Fruit fly (Drosophila melanogaster): ENCODE measurements around the gene cype.

The cype gene

dm6 chr2L:5300237-5300668, 26.8 kb upstream of the cype start:
- TF ChIP-seq Rel (GFP tag; optimal IDR thresholded peaks at IDR 0.05) (no peak), Rel (tag; optimal IDR thresholded peaks at IDR 0.05) (peak; percentile 50), CG9705 (GFP tag; optimal IDR thresholded peaks at IDR 0.05) (no peak), h (GFP tag; optimal IDR thresholded peaks at IDR 0.05) (peak; percentile 22)

- TF ChIP-seq Hr83 (GFP tag; optimal IDR thresholded peaks at IDR 0.05; ENCODE audit: poor library complexity, severe bottlenecking) = no peak
- TF ChIP-seq Rel (GFP tag; optimal IDR thresholded peaks at IDR 0.05) = no peak
- TF ChIP-seq Rel (tag; optimal IDR thresholded peaks at IDR 0.05) = peak; percentile 67
These were observed 26.0 kb upstream of the cype start for dm6 chr2L:5300785-5301616.

- TF ChIP-seq GATAd (GFP tag; optimal IDR thresholded peaks at IDR 0.05) (no peak), Abd-B (GFP tag; optimal IDR thresholded peaks at IDR 0.05) (no peak), CrebA (GFP tag; optimal IDR thresholded peaks at IDR 0.05; ENCODE audit: borderline replicate concordance) (no peak), lola (GFP tag; optimal IDR thresholded peaks at IDR 0.05) (no peak), jim (GFP tag; optimal IDR thresholded peaks at IDR 0.05) (no peak), Jra (GFP tag; optimal IDR thresholded peaks at IDR 0.05) (no peak), N (GFP tag; optimal IDR thresholded peaks at IDR 0.05) (no peak), CG32264 (GFP tag; optimal IDR thresholded peaks at IDR 0.05) (no peak), fru (GFP tag; optimal IDR thresholded peaks at IDR 0.05) (no peak), h (GFP tag; optimal IDR thresholded peaks at IDR 0.05) (no peak), Hr78 (GFP tag; optimal IDR thresholded peaks at IDR 0.05) (no peak), foxo (GFP tag; optimal IDR thresholded peaks at IDR 0.05) (no peak), rgr (GFP tag; optimal IDR thresholded peaks at IDR 0.05) (no peak), br (GFP tag; optimal IDR thresholded peaks at IDR 0.05) (no peak), pan (optimal IDR thresholded peaks at IDR 0.05) (no peak), psq (GFP tag; optimal IDR thresholded peaks at IDR 0.05) (no peak), sv (GFP tag; optimal IDR thresholded peaks at IDR 0.05) (no peak), sage (GFP tag; optimal IDR thresholded peaks at IDR 0.05) (no peak), CG9705 (GFP tag; optimal IDR thresholded peaks at IDR 0.05) (no peak)
These were observed 24.7 kb upstream of the cype start for dm6 chr2L:5302284-5302683.

- no peak for TF ChIP-seq CG32264 (GFP tag; optimal IDR thresholded peaks at IDR 0.05)
- TF ChIP-seq tai (GFP tag; optimal IDR thresholded peaks at IDR 0.05) = no peak
- no peak for TF ChIP-seq Rel (GFP tag; optimal IDR thresholded peaks at IDR 0.05)
- no peak for TF ChIP-seq Rel (tag; optimal IDR thresholded peaks at IDR 0.05)
- no peak for TF ChIP-seq psq (GFP tag; optimal IDR thresholded peaks at IDR 0.05)
- no peak for TF ChIP-seq CG9705 (GFP tag; optimal IDR thresholded peaks at IDR 0.05)
- no peak for TF ChIP-seq woc (GFP tag; optimal IDR thresholded peaks at IDR 0.05)
- no peak for TF ChIP-seq Myc (optimal IDR thresholded peaks at IDR 0.05)
- no peak for TF ChIP-seq CrebA (GFP tag; optimal IDR thresholded peaks at IDR 0.05; ENCODE audit: borderline replicate concordance)
These were observed 24.4 kb upstream of the cype start for dm6 chr2L:5302692-5303043.

DNA sequence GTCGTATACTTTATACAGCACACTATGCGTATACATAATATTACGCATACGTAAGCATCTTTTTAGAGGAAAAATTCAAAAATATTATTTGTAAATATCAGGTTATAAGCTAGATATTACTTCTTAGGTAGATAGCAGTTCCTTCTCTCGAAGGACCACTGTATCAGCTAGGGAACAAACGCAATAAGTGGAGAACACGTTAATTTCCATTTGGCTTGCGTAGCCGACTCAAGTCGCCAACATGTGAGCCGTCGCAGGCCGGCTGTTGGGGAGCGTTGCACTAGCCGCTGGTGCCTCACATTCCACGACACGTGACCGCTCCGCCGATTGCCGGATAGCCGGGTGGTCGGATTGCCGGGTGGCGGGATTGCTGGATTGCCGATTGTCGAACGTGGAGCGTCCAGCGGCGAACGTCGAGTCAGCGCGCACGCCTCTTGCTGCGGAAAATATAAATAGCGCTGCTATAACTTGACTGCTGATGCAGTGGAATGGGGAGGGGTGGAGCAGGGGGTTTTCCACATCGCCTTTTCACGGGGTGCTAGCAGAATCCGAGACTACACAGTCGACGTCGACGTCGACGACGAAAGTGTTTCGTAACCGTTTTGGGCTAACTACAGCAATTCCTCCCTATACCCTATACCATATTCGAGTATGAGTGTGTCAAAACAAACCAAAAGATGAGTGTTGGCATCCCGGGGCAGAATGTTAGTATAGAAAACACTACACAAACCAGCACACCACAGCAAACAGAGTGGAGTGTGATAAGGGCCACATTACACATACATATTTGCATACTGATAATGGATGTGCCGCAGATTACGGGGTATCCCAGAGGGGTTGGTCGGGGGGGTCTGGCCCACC, 23.8 kb upstream of the cype start:
- TF ChIP-seq Hr78 (GFP tag; optimal IDR thresholded peaks at IDR 0.05) (no peak), Rel (GFP tag; optimal IDR thresholded peaks at IDR 0.05) (no peak), Rel (tag; optimal IDR thresholded peaks at IDR 0.05) (peak; percentile 22), foxo (GFP tag; optimal IDR thresholded peaks at IDR 0.05) (peak in 1 of 2 experiments; percentile 15)

- TF ChIP-seq ey (GFP tag; optimal IDR thresholded peaks at IDR 0.05) (no peak), Hr78 (GFP tag; optimal IDR thresholded peaks at IDR 0.05) (no peak), dsf (GFP tag; optimal IDR thresholded peaks at IDR 0.05; ENCODE audit: borderline replicate concordance) (no peak), Hr83 (GFP tag; optimal IDR thresholded peaks at IDR 0.05; ENCODE audit: poor library complexity, severe bottlenecking) (no peak)
These were observed 22.7 kb upstream of the cype start for dm6 chr2L:5304367-5304766.

Measured in whole organism, wandering third instar larva.